Fruit fly (Drosophila melanogaster) whole organism, embryonic: Measurements from ENCODE around the gene Fcp3C.

Source experiments
- Antp ChIP-seq: fragments of 200-800 bp; sonication (Bioruptor generic); optimal IDR thresholded peaks from 3 replicates; lab custom pipeline; 2016; ENCODE audit warnings: missing biosample characterization, missing genetic modification characterization
- Atf3 ChIP-seq: fragments of 200-800 bp; sonication (Bioruptor generic); optimal IDR thresholded peaks from 3 replicates; lab custom pipeline; 2016; ENCODE audit warnings: missing biosample characterization, missing genetic modification characterization
- BEAF-32 ChIP-seq: fragments of 200-800 bp; sonication (Bioruptor generic); optimal IDR thresholded peaks from 3 replicates; lab custom pipeline; 2017; ENCODE audit warnings: missing biosample characterization, missing genetic modification characterization, mild to moderate bottlenecking, moderate library complexity, missing genetic modification reagents
- CG10209 ChIP-seq: fragments of 200-800 bp; sonication (Bioruptor generic); optimal IDR thresholded peaks from 3 replicates; lab custom pipeline; 2017; ENCODE audit warnings: missing biosample characterization, mild to moderate bottlenecking, missing genetic modification characterization, missing genetic modification reagents
- CG12155 ChIP-seq: fragments of 200-800 bp; sonication (Bioruptor generic); optimal IDR thresholded peaks from 3 replicates; lab custom pipeline; 2016; ENCODE audit warnings: missing biosample characterization, missing genetic modification characterization
- CG12219 ChIP-seq: fragments of 200-800 bp; sonication (Bioruptor generic); optimal IDR thresholded peaks from 3 replicates; lab custom pipeline; 2018; ENCODE audit warnings: missing biosample characterization, mild to moderate bottlenecking, missing genetic modification characterization
- CG12391 ChIP-seq: fragments of 200-800 bp; sonication (Bioruptor generic); optimal IDR thresholded peaks from 3 replicates; lab custom pipeline; 2018; ENCODE audit warnings: missing biosample characterization, mild to moderate bottlenecking, missing genetic modification characterization, moderate library complexity
- CG14441 ChIP-seq: fragments of 200-800 bp; sonication (Bioruptor generic); IDR thresholded peaks from 2 replicates; pipeline ENCODE4 v1.3.6; 2022; ENCODE audit warnings: missing biosample characterization, missing genetic modification characterization
- CG15601 ChIP-seq: fragments of 200-800 bp; sonication (Bioruptor generic); optimal IDR thresholded peaks from 3 replicates; lab custom pipeline; 2019; ENCODE audit warnings: missing biosample characterization, mild to moderate bottlenecking, missing genetic modification characterization, moderate library complexity
- CG2120 ChIP-seq: fragments of 200-800 bp; sonication (Bioruptor generic); optimal IDR thresholded peaks from 3 replicates; lab custom pipeline; 2016; ENCODE audit warnings: missing biosample characterization, missing genetic modification characterization
- CG31441 ChIP-seq: fragments of 200-800 bp; sonication (Bioruptor generic); IDR thresholded peaks from 2 replicates; pipeline ENCODE4 v1.3.6; 2022; ENCODE audit warnings: missing biosample characterization, missing genetic modification characterization
- CG3847 ChIP-seq: fragments of 200-800 bp; sonication (Bioruptor generic); IDR thresholded peaks from 2 replicates; pipeline ENCODE4 v1.3.6; 2022; ENCODE audit warnings: missing biosample characterization, missing genetic modification characterization
- CG4820 ChIP-seq: fragments of 200-800 bp; sonication (Bioruptor generic); optimal IDR thresholded peaks from 3 replicates; lab custom pipeline; 2016; ENCODE audit warnings: missing biosample characterization, missing genetic modification characterization
- CG5245 ChIP-seq: fragments of 200-800 bp; sonication (Bioruptor generic); optimal IDR thresholded peaks from 3 replicates; lab custom pipeline; 2016; ENCODE audit warnings: missing biosample characterization, missing genetic modification characterization
- CG6254 ChIP-seq: fragments of 200-800 bp; sonication (Bioruptor generic); optimal IDR thresholded peaks from 3 replicates; lab custom pipeline; 2017; ENCODE audit warnings: mild to moderate bottlenecking, missing biosample characterization, missing genetic modification reagents, missing genetic modification characterization
- CG6791 ChIP-seq: fragments of 200-800 bp; sonication (Bioruptor generic); IDR thresholded peaks from 3 replicates; pipeline ENCODE4 v1.3.6; 2022; ENCODE audit warnings: missing biosample characterization, missing genetic modification characterization; ENCODE audit not compliant: partially characterized antibody
- CG7271 ChIP-seq: fragments of 200-800 bp; sonication (Bioruptor generic); optimal IDR thresholded peaks from 2 replicates; lab custom pipeline; 2018; ENCODE audit warnings: missing biosample characterization, mild to moderate bottlenecking, missing genetic modification characterization, moderate library complexity
- CG7786 ChIP-seq: fragments of 200-800 bp; sonication (Bioruptor generic); optimal IDR thresholded peaks from 2 replicates; lab custom pipeline; 2016; ENCODE audit warnings: missing biosample characterization, missing genetic modification characterization
- CG8388 ChIP-seq: fragments of 200-800 bp; sonication (Bioruptor generic); optimal IDR thresholded peaks from 2 replicates; lab custom pipeline; 2019; ENCODE audit warnings: missing biosample characterization, mild to moderate bottlenecking, missing genetic modification characterization, moderate library complexity
- CG9797 ChIP-seq: fragments of 200-800 bp; sonication (Bioruptor generic); optimal IDR thresholded peaks from 3 replicates; lab custom pipeline; 2018; ENCODE audit warnings: missing biosample characterization, mild to moderate bottlenecking, missing genetic modification characterization
- CHES-1-like ChIP-seq: fragments of 200-800 bp; sonication (Bioruptor generic); optimal IDR thresholded peaks from 2 replicates; lab custom pipeline; 2016; ENCODE audit warnings: missing biosample characterization, missing genetic modification characterization
- CoRest ChIP-seq: fragments of 200-800 bp; sonication (Bioruptor generic); optimal IDR thresholded peaks from 3 replicates; lab custom pipeline; 2018; ENCODE audit warnings: missing biosample characterization, mild to moderate bottlenecking, missing genetic modification characterization, moderate library complexity
- Dbx ChIP-seq: fragments of 200-800 bp; sonication (Bioruptor generic); IDR thresholded peaks from 3 replicates; pipeline ENCODE4 v1.3.6; 2022; ENCODE audit warnings: missing biosample characterization, missing genetic modification characterization
- ERR ChIP-seq: fragments of 200-800 bp; sonication (Bioruptor generic); optimal IDR thresholded peaks from 2 replicates; lab custom pipeline; 2016; ENCODE audit warnings: missing biosample characterization, missing genetic modification characterization
- Fer1 ChIP-seq: fragments of 200-800 bp; sonication (Bioruptor generic); optimal IDR thresholded peaks from 2 replicates; lab custom pipeline; 2017; ENCODE audit warnings: missing biosample characterization, mild to moderate bottlenecking, missing genetic modification characterization
- GATAe ChIP-seq: fragments of 200-800 bp; sonication (Bioruptor generic); conservative IDR thresholded peaks from 2 replicates; pipeline ENCODE4 v1.3.6; 2022; ENCODE audit warnings: missing biosample characterization, missing genetic modification characterization
- Hey ChIP-seq: fragments of 200-800 bp; sonication (Bioruptor generic); optimal IDR thresholded peaks from 3 replicates; lab custom pipeline; 2018; ENCODE audit warnings: missing biosample characterization, mild to moderate bottlenecking, missing genetic modification characterization
- HmgD ChIP-seq: fragments of 200-800 bp; sonication (Bioruptor generic); optimal IDR thresholded peaks from 3 replicates; lab custom pipeline; 2016; ENCODE audit warnings: missing biosample characterization, missing genetic modification characterization
- Hr78 ChIP-seq, 2 experiments: fragments of 200-800 bp in 1 of 2; fragments of >200 bp in 1 of 2; sonication (Bioruptor generic) in 1 of 2; optimal IDR thresholded peaks; 2 replicates each; lab custom pipeline; 2017 to 2019; ENCODE audit warnings: missing biosample characterization in 2 of 2, missing genetic modification characterization in 2 of 2, mild to moderate bottlenecking in 1 of 2, moderate library complexity in 1 of 2
- Lim3 ChIP-seq: fragments of 200-800 bp; sonication (Bioruptor generic); IDR thresholded peaks from 2 replicates; pipeline ENCODE4 v1.3.6; 2022; ENCODE audit warnings: missing biosample characterization, missing genetic modification characterization
- Xrp1 ChIP-seq: fragments of 200-800 bp; sonication (Bioruptor generic); IDR thresholded peaks from 2 replicates; pipeline ENCODE4 v1.3.6; 2022; ENCODE audit warnings: missing biosample characterization, missing genetic modification characterization
- ase ChIP-seq: fragments of 200-800 bp; sonication (Bioruptor generic); IDR thresholded peaks from 3 replicates; pipeline ENCODE4 v1.3.6; 2022; ENCODE audit warnings: missing biosample characterization, missing genetic modification characterization
- ash1 ChIP-seq: fragments of 200-800 bp; sonication (Bioruptor generic); optimal IDR thresholded peaks from 2 replicates; lab custom pipeline; 2018; ENCODE audit warnings: missing biosample characterization, mild to moderate bottlenecking, missing genetic modification characterization
- crc ChIP-seq: fragments of 200-800 bp; sonication (Bioruptor generic); optimal IDR thresholded peaks from 2 replicates; lab custom pipeline; 2016; ENCODE audit warnings: missing biosample characterization, missing genetic modification characterization
- danr ChIP-seq: fragments of 200-800 bp; sonication (Bioruptor generic); IDR thresholded peaks from 2 replicates; pipeline ENCODE4 v1.3.6; 2022; ENCODE audit warnings: missing biosample characterization, missing genetic modification characterization
- dysf ChIP-seq: fragments of 200-800 bp; sonication (Bioruptor generic); IDR thresholded peaks from 3 replicates; pipeline ENCODE4 v1.3.6; 2022; ENCODE audit warnings: missing biosample characterization, missing genetic modification characterization
- esg ChIP-seq: fragments of 200-800 bp; sonication (Bioruptor generic); conservative IDR thresholded peaks from 2 replicates; pipeline ENCODE4 v1.3.6; 2022; ENCODE audit warnings: missing biosample characterization, missing genetic modification characterization
- gcm2 ChIP-seq: fragments of 200-800 bp; sonication (Bioruptor generic); optimal IDR thresholded peaks from 2 replicates; lab custom pipeline; 2016; ENCODE audit warnings: missing biosample characterization, missing genetic modification characterization
- hb ChIP-seq: fragments of 200-800 bp; sonication (Bioruptor generic); IDR thresholded peaks from 3 replicates; pipeline ENCODE4 v1.3.6; 2022; ENCODE audit warnings: missing biosample characterization, missing genetic modification characterization; ENCODE audit not compliant: partially characterized antibody
- insv ChIP-seq, 2 experiments: fragments of 200-800 bp; sonication (Bioruptor generic); optimal IDR thresholded peaks; 3 replicates each; lab custom pipeline; 2016 to 2018; ENCODE audit warnings: missing biosample characterization in 2 of 2, missing genetic modification characterization in 2 of 2
- jigr1 ChIP-seq: fragments of 200-800 bp; sonication (Bioruptor generic); IDR thresholded peaks from 3 replicates; pipeline ENCODE4 v1.3.6; 2022; ENCODE audit warnings: missing biosample characterization, missing genetic modification characterization
- kay ChIP-seq: fragments of 200-800 bp; sonication (Bioruptor generic); optimal IDR thresholded peaks from 2 replicates; lab custom pipeline; 2016; ENCODE audit warnings: missing biosample characterization, missing genetic modification characterization
- nerfin-2 ChIP-seq: fragments of 200-800 bp; sonication (Bioruptor generic); IDR thresholded peaks from 2 replicates; pipeline ENCODE4 v1.3.6; 2022; ENCODE audit warnings: missing biosample characterization, missing genetic modification characterization; ENCODE audit not compliant: partially characterized antibody
- peb ChIP-seq: fragments of 200-800 bp; sonication (Bioruptor generic); IDR thresholded peaks from 2 replicates; pipeline ENCODE4 v1.3.6; 2022; ENCODE audit warnings: missing biosample characterization, missing genetic modification characterization
- pfk ChIP-seq: fragments of 200-800 bp; sonication (Bioruptor generic); optimal IDR thresholded peaks from 2 replicates; lab custom pipeline; 2018; ENCODE audit warnings: missing biosample characterization, mild to moderate bottlenecking, missing genetic modification characterization, moderate library complexity
- seq ChIP-seq: fragments of 200-800 bp; sonication (Bioruptor generic); IDR thresholded peaks from 2 replicates; pipeline ENCODE4 v1.3.6; 2022; ENCODE audit warnings: missing biosample characterization, missing genetic modification characterization
- shn ChIP-seq: fragments of 200-800 bp; sonication (Bioruptor generic); optimal IDR thresholded peaks from 3 replicates; lab custom pipeline; 2016; ENCODE audit warnings: missing biosample characterization, missing genetic modification characterization
- sim ChIP-seq: fragments of 200-800 bp; sonication (Bioruptor generic); IDR thresholded peaks from 2 replicates; pipeline ENCODE4 v1.3.6; 2022; ENCODE audit warnings: missing biosample characterization, missing genetic modification characterization
- sna ChIP-seq: fragments of 200-800 bp; sonication (Bioruptor generic); IDR thresholded peaks from 2 replicates; pipeline ENCODE4 v1.3.6; 2022; ENCODE audit warnings: missing biosample characterization, missing genetic modification characterization; ENCODE audit not compliant: partially characterized antibody
- tap ChIP-seq: fragments of 200-800 bp; optimal IDR thresholded peaks from 3 replicates; lab custom pipeline; 2019; ENCODE audit warnings: missing biosample characterization, mild to moderate bottlenecking, missing genetic modification characterization, moderate library complexity
- tio ChIP-seq: fragments of 200-800 bp; sonication (Bioruptor generic); optimal IDR thresholded peaks from 2 replicates; lab custom pipeline; 2017; ENCODE audit warnings: missing biosample characterization, missing genetic modification characterization, inconsistent platforms
- z ChIP-seq: fragments of 200-800 bp; sonication (Bioruptor generic); IDR thresholded peaks from 3 replicates; pipeline ENCODE4 v1.3.6; 2022; ENCODE audit warnings: missing biosample characterization, missing genetic modification characterization

Fcp3C gene

DNA sequence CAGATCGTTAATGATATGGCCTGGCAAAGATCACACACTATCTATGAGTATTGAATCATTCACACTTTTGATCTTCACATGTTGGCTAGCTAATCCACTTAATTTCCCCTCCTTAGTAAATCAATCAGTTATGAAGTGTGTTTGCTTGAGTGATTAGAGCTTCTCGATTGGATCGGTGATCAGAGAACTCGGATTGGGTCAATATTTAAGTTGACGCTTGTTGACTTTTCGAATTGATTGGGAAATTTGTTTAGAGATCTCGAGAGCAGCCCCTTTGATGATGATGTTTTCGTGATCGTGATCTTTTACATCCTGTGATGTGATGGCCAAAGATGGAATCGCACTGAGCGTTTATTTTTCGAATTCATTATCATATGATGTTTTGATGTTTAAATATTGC is 14.1 kb upstream of the Fcp3C start (continued):
- 0 out of 2 replicates have a peak, but pooled peaks have one; percentile 22 for TF ChIP-seq CG3847
- no peak for TF ChIP-seq CG6791 (GFP tag; lab: Robert Waterston, UW)
- no peak for TF ChIP-seq kay (GFP tag; lab: Kevin White, UChicago)
- peak; percentile 28 for TF ChIP-seq Hey
- peak; percentile 43 for TF ChIP-seq CG15601
- TF ChIP-seq Dbx (GFP tag; lab: Robert Waterston, UW): no peak
- no peak for TF ChIP-seq jigr1 (GFP tag; lab: Robert Waterston, UW)
- no peak for TF ChIP-seq HmgD (GFP tag; lab: Kevin White, UChicago)
- peak; percentile 26; the same call in 1 of the 2 replicates for TF ChIP-seq sim (GFP tag; lab: Robert Waterston, UW)
- TF ChIP-seq CG14441: peak; percentile 16; the same call in 1 of the 2 replicates
- TF ChIP-seq esg (GFP tag; lab: Robert Waterston, UW): no peak
- TF ChIP-seq CG31441: peak; percentile 32; the same call in 1 of the 2 replicates
- no peak for TF ChIP-seq peb
- no peak for TF ChIP-seq seq (GFP tag; lab: Robert Waterston, UW)
- no peak for TF ChIP-seq danr (GFP tag; lab: Robert Waterston, UW)
- no peak for TF ChIP-seq hb (GFP tag; lab: Robert Waterston, UW)
- no peak for TF ChIP-seq CG12219 (GFP tag; lab: Kevin White, UChicago)
- no peak for TF ChIP-seq ash1 (GFP tag; lab: Kevin White, UChicago)
- TF ChIP-seq Fer1 (GFP tag; lab: Kevin White, UChicago): peak; percentile 49
- peak; percentile 0 for TF ChIP-seq CG2120 (GFP tag; lab: Kevin White, UChicago)
- no peak for TF ChIP-seq CG9797 (GFP tag; lab: Kevin White, UChicago)
- TF ChIP-seq tap: peak; percentile 47
- no peak for TF ChIP-seq GATAe (GFP tag; lab: Robert Waterston, UW)
- TF ChIP-seq pfk (GFP tag; lab: Kevin White, UChicago): peak; percentile 40
- TF ChIP-seq CG8388 (GFP tag; lab: Kevin White, UChicago): no peak
- TF ChIP-seq CG5245: no peak
- no peak for TF ChIP-seq sna (GFP tag; lab: Robert Waterston, UW)
- TF ChIP-seq CG6254 (GFP tag; lab: Kevin White, UChicago): peak; percentile 14
- TF ChIP-seq Lim3 (GFP tag; lab: Robert Waterston, UW): no peak
- TF ChIP-seq nerfin-2 (GFP tag; lab: Robert Waterston, UW): no peak
- no peak for TF ChIP-seq Hr78 (GFP tag; optimal IDR thresholded peaks at IDR 0.05; lab: Kevin White, UChicago)
- no peak for TF ChIP-seq CG12155 (GFP tag; lab: Kevin White, UChicago)
- no peak for TF ChIP-seq shn (GFP tag; lab: Kevin White, UChicago)
- TF ChIP-seq CHES-1-like (GFP tag; lab: Kevin White, UChicago): peak; percentile 17
- TF ChIP-seq gcm2 (GFP tag; lab: Kevin White, UChicago): no peak
- no peak for TF ChIP-seq BEAF-32
- TF ChIP-seq CG10209 (GFP tag; lab: Kevin White, UChicago): peak; percentile 60
- TF ChIP-seq crc (GFP tag; lab: Kevin White, UChicago): no peak
- no peak for TF ChIP-seq CoRest (tag; lab: Kevin White, UChicago)
- no peak for TF ChIP-seq dysf (GFP tag; lab: Robert Waterston, UW)
- TF ChIP-seq Xrp1 (GFP tag; lab: Robert Waterston, UW): peak; percentile 70
- TF ChIP-seq tio (GFP tag; lab: Kevin White, UChicago): peak; percentile 28
- no peak for TF ChIP-seq z (GFP tag; lab: Robert Waterston, UW)
- TF ChIP-seq ase (GFP tag; lab: Robert Waterston, UW): no peak
- peak; percentile 26 for TF ChIP-seq Antp (GFP tag; lab: Kevin White, UChicago)
- TF ChIP-seq Atf3 (GFP tag; lab: Kevin White, UChicago): no peak
- no peak for TF ChIP-seq ERR (GFP tag; lab: Kevin White, UChicago)
- TF ChIP-seq CG12391 (tag; lab: Kevin White, UChicago): peak; percentile 14
- no peak for TF ChIP-seq insv (GFP tag; optimal IDR thresholded peaks at IDR 0.05; lab: Kevin White, UChicago)
- peak; percentile 11 for TF ChIP-seq CG7786 (GFP tag; lab: Kevin White, UChicago)
- no peak for TF ChIP-seq CG4820 (GFP tag; lab: Kevin White, UChicago)
- TF ChIP-seq CG7271 (tag; lab: Kevin White, UChicago): no peak
